Worm (Caenorhabditis elegans) whole organism, L2 larva: Measurements from ENCODE around the gene nspd-4.

Experiments
- F13H6.1 ChIP-seq: sonication (generic microtip); optimal IDR thresholded peaks from 2 replicates; lab custom pipeline; 2016; ENCODE audit warnings: missing genetic modification characterization, missing compliant biosample characterization
- R02D3.7 ChIP-seq: fragments of 150-350 bp; optimal IDR thresholded peaks from 2 replicates; lab custom pipeline; 2014; ENCODE audit warnings: missing biosample characterization, missing genetic modification characterization
- Y55F3AM.14 ChIP-seq: fragments of 200-800 bp; sonication (Bioruptor generic); optimal IDR thresholded peaks from 2 replicates; lab custom pipeline; 2018; ENCODE audit warnings: mild to moderate bottlenecking, missing genetic modification characterization, missing compliant biosample characterization
- ZK546.5 ChIP-seq: sonication (generic microtip); optimal IDR thresholded peaks from 2 replicates; lab custom pipeline; 2017; ENCODE audit warnings: missing biosample characterization, missing genetic modification characterization
- alr-1 ChIP-seq: fragments of 150-350 bp; optimal IDR thresholded peaks from 2 replicates; lab custom pipeline; 2014; ENCODE audit warnings: missing biosample characterization, missing genetic modification characterization
- aly-2 ChIP-seq: fragments of 150-350 bp; optimal IDR thresholded peaks from 2 replicates; lab custom pipeline; 2014; ENCODE audit warnings: missing biosample characterization, missing genetic modification characterization
- ceh-16 ChIP-seq: fragments of 150-350 bp; optimal IDR thresholded peaks from 2 replicates; lab custom pipeline; 2014; ENCODE audit warnings: missing biosample characterization, missing genetic modification characterization
- ceh-82 ChIP-seq: fragments of 150-350 bp; optimal IDR thresholded peaks from 2 replicates; lab custom pipeline; 2014; ENCODE audit warnings: missing biosample characterization, missing genetic modification characterization
- crh-2 ChIP-seq: sonication (generic microtip); optimal IDR thresholded peaks from 2 replicates; lab custom pipeline; 2017; ENCODE audit warnings: missing biosample characterization, missing genetic modification characterization
- egl-27 ChIP-seq: sonication (generic microtip); optimal IDR thresholded peaks from 3 replicates; lab custom pipeline; 2017; ENCODE audit warnings: missing biosample characterization, missing genetic modification reagents, missing genetic modification characterization
- elt-1 ChIP-seq: fragments of 150-350 bp; optimal IDR thresholded peaks from 2 replicates; lab custom pipeline; 2014; ENCODE audit warnings: missing biosample characterization, missing genetic modification characterization
- fos-1 ChIP-seq: fragments of 150-350 bp; optimal IDR thresholded peaks from 2 replicates; lab custom pipeline; 2014; ENCODE audit warnings: missing biosample characterization, missing genetic modification characterization
- gmeb-1 ChIP-seq: fragments of 150-350 bp; optimal IDR thresholded peaks from 2 replicates; lab custom pipeline; 2014; ENCODE audit warnings: missing biosample characterization, missing genetic modification characterization
- lin-11 ChIP-seq: fragments of 150-350 bp; sonication (generic microtip); optimal IDR thresholded peaks from 2 replicates; lab custom pipeline; 2014; ENCODE audit warnings: missing biosample characterization, missing genetic modification characterization, inconsistent platforms, mixed read lengths
- lin-13 ChIP-seq: fragments of 150-350 bp; optimal IDR thresholded peaks from 2 replicates; lab custom pipeline; 2014; ENCODE audit warnings: missing biosample characterization, missing genetic modification reagents, missing genetic modification characterization
- lsy-2 ChIP-seq, 2 experiments: fragments of 150-350 bp in 1 of 2; sonication (generic microtip) in 1 of 2; optimal IDR thresholded peaks; 2 replicates each; lab custom pipeline; 2014 to 2017; ENCODE audit warnings: missing biosample characterization in 2 of 2, missing genetic modification characterization in 2 of 2
- mab-5 ChIP-seq: fragments of 150-350 bp; optimal IDR thresholded peaks from 2 replicates; lab custom pipeline; 2014; ENCODE audit warnings: missing biosample characterization, missing genetic modification characterization
- mbf-1 ChIP-seq: sonication (generic microtip); optimal IDR thresholded peaks from 2 replicates; lab custom pipeline; 2017; ENCODE audit warnings: missing biosample characterization, missing genetic modification characterization
- nhr-10 ChIP-seq: sonication (generic microtip); optimal IDR thresholded peaks from 2 replicates; lab custom pipeline; 2017; ENCODE audit warnings: missing biosample characterization, missing genetic modification characterization
- nhr-11 ChIP-seq: fragments of 150-350 bp; optimal IDR thresholded peaks from 2 replicates; lab custom pipeline; 2014; ENCODE audit warnings: missing biosample characterization, missing genetic modification characterization
- nhr-12 ChIP-seq: fragments of 150-350 bp; optimal IDR thresholded peaks from 2 replicates; lab custom pipeline; 2014; ENCODE audit warnings: missing biosample characterization, missing genetic modification characterization
- nhr-129 ChIP-seq: fragments of 150-350 bp; optimal IDR thresholded peaks from 2 replicates; lab custom pipeline; 2014; ENCODE audit warnings: missing biosample characterization, missing genetic modification characterization
- nhr-21 ChIP-seq: fragments of 150-350 bp; optimal IDR thresholded peaks from 2 replicates; lab custom pipeline; 2014; ENCODE audit warnings: missing biosample characterization, missing genetic modification characterization
- nhr-23 ChIP-seq: fragments of 150-350 bp; optimal IDR thresholded peaks from 2 replicates; lab custom pipeline; 2014; ENCODE audit warnings: missing biosample characterization, missing genetic modification reagents, missing genetic modification characterization
- nhr-25 ChIP-seq: fragments of 150-350 bp; sonication (generic microtip); optimal IDR thresholded peaks from 3 replicates; lab custom pipeline; 2014; ENCODE audit warnings: missing biosample characterization, missing genetic modification characterization
- nhr-77 ChIP-seq: fragments of 150-350 bp; optimal IDR thresholded peaks from 2 replicates; lab custom pipeline; 2014; ENCODE audit warnings: missing biosample characterization, missing genetic modification characterization
- peb-1 ChIP-seq: fragments of 150-350 bp; optimal IDR thresholded peaks from 2 replicates; lab custom pipeline; 2014; ENCODE audit warnings: missing biosample characterization, missing genetic modification characterization
- sem-4 ChIP-seq: fragments of 150-350 bp; optimal IDR thresholded peaks from 2 replicates; lab custom pipeline; 2014; ENCODE audit warnings: missing biosample characterization, missing genetic modification reagents, missing genetic modification characterization
- skn-1 ChIP-seq: sonication (generic microtip); optimal IDR thresholded peaks from 2 replicates; lab custom pipeline; 2017; ENCODE audit warnings: missing biosample characterization, missing genetic modification characterization
- sma-9 ChIP-seq, 2 experiments: fragments of 150-350 bp in 1 of 2; sonication (generic microtip) in 1 of 2; optimal IDR thresholded peaks; 2 replicates each; lab custom pipeline; 2014 to 2016; ENCODE audit warnings: missing genetic modification characterization in 2 of 2, mild to moderate bottlenecking in 1 of 2, missing biosample characterization in 1 of 2, missing compliant biosample characterization in 1 of 2, missing genetic modification reagents in 1 of 2, moderate library complexity in 1 of 2
- unc-55 ChIP-seq: fragments of 150-350 bp; sonication (generic microtip); optimal IDR thresholded peaks from 3 replicates; lab custom pipeline; 2014; ENCODE audit warnings: missing biosample characterization, missing genetic modification reagents, missing genetic modification characterization
- unc-62 ChIP-seq: fragments of 150-350 bp; optimal IDR thresholded peaks from 2 replicates; lab custom pipeline; 2014; ENCODE audit warnings: missing biosample characterization, missing genetic modification reagents, missing genetic modification characterization
- zag-1 ChIP-seq: fragments of 150-350 bp; optimal IDR thresholded peaks from 2 replicates; lab custom pipeline; 2014; ENCODE audit warnings: missing biosample characterization, missing genetic modification characterization
- ztf-1 ChIP-seq: fragments of 200-800 bp; sonication (Bioruptor generic); conservative IDR thresholded peaks from 2 replicates; pipeline ENCODE4 v1.3.6; 2022; ENCODE audit warnings: missing genetic modification characterization, missing compliant biosample characterization
- ztf-11 ChIP-seq: sonication (generic microtip); optimal IDR thresholded peaks from 2 replicates; lab custom pipeline; 2017; ENCODE audit warnings: missing biosample characterization, missing genetic modification characterization
- ztf-4 ChIP-seq: fragments of 150-350 bp; optimal IDR thresholded peaks from 2 replicates; lab custom pipeline; 2014; ENCODE audit warnings: missing biosample characterization, missing genetic modification characterization

The nspd-4 gene

DNA sequence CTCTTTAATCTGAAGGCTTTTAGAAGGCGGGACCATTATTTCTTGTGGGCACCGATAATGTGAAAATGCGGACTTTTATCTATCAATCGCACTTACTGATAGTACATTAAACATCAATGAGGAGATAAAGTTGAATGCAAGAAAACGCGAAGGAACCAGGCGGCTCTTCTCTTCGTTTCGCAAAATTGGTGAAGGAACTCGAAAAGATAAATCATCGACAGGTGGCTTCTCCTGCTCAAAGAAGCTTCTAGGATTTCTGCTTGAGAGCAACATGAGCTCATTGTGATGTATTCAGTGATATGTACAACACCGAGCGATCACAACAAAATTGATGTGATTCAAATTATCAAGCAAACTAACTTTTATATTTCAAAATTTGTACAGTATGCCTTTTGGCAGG lies 36.6 kb upstream of the nspd-4 start:
- no peak for TF ChIP-seq R02D3.7 (tag; lab: Kevin White, UChicago)
- TF ChIP-seq mbf-1 (tag; lab: Kevin White, UChicago), result no peak
- no peak for TF ChIP-seq lin-11 (tag; lab: Kevin White, UChicago)
- TF ChIP-seq egl-27 (tag; lab: Kevin White, UChicago), result no peak
- TF ChIP-seq aly-2 (tag; lab: Kevin White, UChicago), result no peak
- TF ChIP-seq mab-5 (tag; lab: Kevin White, UChicago), result no peak
- TF ChIP-seq nhr-25 (tag; lab: Kevin White, UChicago), result no peak
- TF ChIP-seq F13H6.1 (tag; lab: Kevin White, UChicago), result peak; percentile 35
- no peak for TF ChIP-seq ZK546.5 (tag; lab: Kevin White, UChicago)
- TF ChIP-seq ztf-4 (tag; lab: Kevin White, UChicago), result no peak
- no peak for TF ChIP-seq gmeb-1 (tag; lab: Kevin White, UChicago)
- TF ChIP-seq nhr-10 (tag; lab: Kevin White, UChicago), result no peak
- no peak for TF ChIP-seq ceh-82 (tag; lab: Kevin White, UChicago)
- TF ChIP-seq nhr-129 (tag; lab: Kevin White, UChicago), result peak; percentile 16
- no peak for TF ChIP-seq zag-1 (tag; lab: Kevin White, UChicago)
- no peak for TF ChIP-seq ztf-1
- TF ChIP-seq nhr-12 (tag; lab: Kevin White, UChicago), result no peak
- no peak for TF ChIP-seq nhr-21
- TF ChIP-seq lsy-2 (tag; optimal IDR thresholded peaks at IDR 0.05; lab: Kevin White, UChicago), result peak in 1 of 2 experiments; percentile 40
- TF ChIP-seq fos-1 (tag; lab: Kevin White, UChicago), result no peak
- TF ChIP-seq ceh-16 (tag; lab: Kevin White, UChicago), result no peak
- no peak for TF ChIP-seq nhr-23 (tag; lab: Kevin White, UChicago)
- peak; percentile 48 for TF ChIP-seq sma-9 (GFP tag; optimal IDR thresholded peaks at IDR 0.05; lab: Kevin White, UChicago)
- no peak for TF ChIP-seq sma-9 (tag; optimal IDR thresholded peaks at IDR 0.05; lab: Kevin White, UChicago)

ce11 chrII:4806261-4806660 lies 36.1 kb upstream of the nspd-4 start:
- TF ChIP-seq unc-62 (GFP tag; lab: Kevin White, UChicago) (no peak), mab-5 (tag; lab: Kevin White, UChicago) (peak; percentile 68), Y55F3AM.14 (GFP tag; lab: Kevin White, UChicago) (peak; percentile 3)

DNA sequence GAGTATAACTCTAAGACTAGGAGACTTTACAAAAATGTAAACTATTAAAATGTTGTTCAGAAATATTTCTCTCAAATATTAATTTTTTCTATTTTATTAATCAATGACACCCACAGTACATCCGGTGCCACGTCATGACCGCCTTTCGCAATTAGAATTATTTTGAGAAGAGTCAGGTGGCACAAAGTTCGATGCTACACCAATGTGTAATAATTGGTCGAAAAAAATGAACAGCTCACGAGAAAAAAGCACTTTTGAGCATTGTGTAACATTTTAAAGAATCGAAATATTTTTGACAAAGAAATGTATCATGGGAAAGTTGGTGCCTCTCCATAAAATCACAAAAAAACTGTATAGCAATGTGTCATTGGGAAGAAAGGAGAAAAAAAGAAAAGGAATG lies 35.7 kb upstream of the nspd-4 start:
- no peak for TF ChIP-seq ztf-11
- TF ChIP-seq nhr-77 (tag; lab: Kevin White, UChicago), result no peak
- TF ChIP-seq crh-2 (tag; lab: Kevin White, UChicago), result peak; percentile 55
- no peak for TF ChIP-seq alr-1 (tag; lab: Kevin White, UChicago)
- peak; percentile 11 for TF ChIP-seq sma-9 (GFP tag; optimal IDR thresholded peaks at IDR 0.05; lab: Kevin White, UChicago)
- no peak for TF ChIP-seq sma-9 (tag; optimal IDR thresholded peaks at IDR 0.05; lab: Kevin White, UChicago)
- no peak for TF ChIP-seq aly-2 (tag; lab: Kevin White, UChicago)
- TF ChIP-seq ceh-82 (tag; lab: Kevin White, UChicago), result no peak
- TF ChIP-seq ztf-4 (tag; lab: Kevin White, UChicago), result no peak
- no peak for TF ChIP-seq lin-13 (GFP tag; lab: Kevin White, UChicago)
- TF ChIP-seq skn-1 (tag; lab: Kevin White, UChicago), result no peak
- TF ChIP-seq nhr-129 (tag; lab: Kevin White, UChicago), result peak; percentile 7
- no peak for TF ChIP-seq sem-4
- no peak for TF ChIP-seq nhr-11 (tag; lab: Kevin White, UChicago)
- no peak for TF ChIP-seq fos-1 (tag; lab: Kevin White, UChicago)
- no peak for TF ChIP-seq unc-55 (GFP tag; lab: Kevin White, UChicago)
- TF ChIP-seq peb-1 (tag; lab: Kevin White, UChicago), result no peak
- TF ChIP-seq elt-1, result no peak
- TF ChIP-seq nhr-25 (tag; lab: Kevin White, UChicago), result no peak
- no peak for TF ChIP-seq nhr-10 (tag; lab: Kevin White, UChicago)

DNA sequence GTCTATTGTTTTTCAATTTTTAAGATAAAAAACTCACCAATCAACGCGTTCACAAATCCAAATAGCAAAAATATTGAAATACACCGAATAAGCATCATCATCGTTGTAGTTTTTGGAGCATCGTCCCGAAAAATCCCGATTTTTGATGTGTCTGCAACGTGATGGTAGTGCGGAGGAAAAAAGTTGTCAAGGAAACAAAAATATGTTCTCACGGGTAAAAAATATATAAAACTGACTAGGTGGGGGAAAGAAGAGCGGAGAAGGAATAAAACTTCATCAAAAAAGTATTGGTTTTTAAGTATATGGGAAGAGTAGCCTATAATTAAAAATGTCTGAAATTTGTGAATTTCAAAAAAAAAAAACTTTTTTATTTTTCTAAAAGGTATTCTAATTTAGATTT lies 30.4 kb upstream of the nspd-4 start, which contains the start of gene rig-6:
Gene rig-6, minus strand, starts transcription at position 101 of the 400 bp plus-strand sequence.
- TF ChIP-seq lin-13 (GFP tag; lab: Kevin White, UChicago) (no peak), zag-1 (tag; lab: Kevin White, UChicago) (no peak), egl-27 (tag; lab: Kevin White, UChicago) (no peak)
